Fruit fly (Drosophila melanogaster) Kc167 (cell line): ENCODE data around the gene CG34245.

ENCODE experiments used
- Sin3A ChIP-seq: fragments of >200 bp; optimal IDR thresholded peaks from 2 replicates; lab custom pipeline; 2018; ENCODE audit warnings: missing external identifiers
- psq ChIP-seq: fragments of >200 bp; optimal IDR thresholded peaks from 2 replicates; lab custom pipeline; 2017; ENCODE audit warnings: missing external identifiers

- no peak for TF ChIP-seq psq (lab: Kevin White, UChicago)
- TF ChIP-seq Sin3A (lab: Kevin White, UChicago): no peak
These were observed 46.8 kb downstream of the CG34245 start for dm6 chr3L:14847415-14847814.
